Fruit fly (Drosophila melanogaster) whole organism, embryonic: ENCODE results near the gene yl.

Experiments used
- B-H1 ChIP-seq: fragments of 200-800 bp; sonication (Bioruptor generic); IDR thresholded peaks from 3 replicates; pipeline ENCODE4 v1.3.6; 2022; ENCODE audit warnings: missing biosample characterization, missing genetic modification characterization
- B-H2 ChIP-seq: fragments of 200-800 bp; sonication (Bioruptor generic); optimal IDR thresholded peaks from 2 replicates; lab custom pipeline; 2018; ENCODE audit warnings: missing biosample characterization, mild to moderate bottlenecking, missing genetic modification characterization
- CG1024 ChIP-seq: fragments of 200-800 bp; sonication (Bioruptor generic); IDR thresholded peaks from 2 replicates; pipeline ENCODE4 v1.3.6; 2022; ENCODE audit warnings: missing biosample characterization, missing genetic modification characterization
- CG10431 ChIP-seq: fragments of 200-800 bp; sonication (Bioruptor generic); optimal IDR thresholded peaks from 3 replicates; lab custom pipeline; 2018; ENCODE audit warnings: missing biosample characterization, mild to moderate bottlenecking, missing genetic modification characterization
- CG10959 ChIP-seq: fragments of 200-800 bp; sonication (Bioruptor generic); IDR thresholded peaks from 2 replicates; pipeline ENCODE4 v1.3.6; 2022; ENCODE audit warnings: missing biosample characterization, missing genetic modification characterization
- CG10979 ChIP-seq: fragments of 200-800 bp; sonication (Bioruptor generic); optimal IDR thresholded peaks from 2 replicates; lab custom pipeline; 2018; ENCODE audit warnings: missing biosample characterization, mild to moderate bottlenecking, missing genetic modification characterization, moderate library complexity
- CG11456 ChIP-seq: fragments of 200-800 bp; sonication (Bioruptor generic); IDR thresholded peaks from 3 replicates; pipeline ENCODE4 v1.3.6; 2022; ENCODE audit warnings: missing biosample characterization, missing genetic modification characterization
- CG11695 ChIP-seq: fragments of 200-800 bp; sonication (Bioruptor generic); IDR thresholded peaks from 3 replicates; pipeline ENCODE4 v1.3.6; 2022; ENCODE audit warnings: missing biosample characterization, missing genetic modification characterization
- CG13287 ChIP-seq: fragments of 200-800 bp; sonication (Bioruptor generic); IDR thresholded peaks from 2 replicates; pipeline ENCODE4 v1.3.6; 2022; ENCODE audit warnings: missing biosample characterization, missing genetic modification characterization; ENCODE audit not compliant: partially characterized antibody
- CG13424 ChIP-seq: fragments of 200-800 bp; sonication (Bioruptor generic); optimal IDR thresholded peaks from 2 replicates; lab custom pipeline; 2019; ENCODE audit warnings: missing biosample characterization, mild to moderate bottlenecking, missing genetic modification characterization, moderate library complexity
- CG17568 ChIP-seq: fragments of 200-800 bp; sonication (Bioruptor generic); optimal IDR thresholded peaks from 2 replicates; lab custom pipeline; 2018; ENCODE audit warnings: missing biosample characterization, mild to moderate bottlenecking, missing genetic modification characterization, moderate library complexity
- CG2712 ChIP-seq: fragments of 200-800 bp; optimal IDR thresholded peaks from 3 replicates; lab custom pipeline; 2019; ENCODE audit warnings: missing biosample characterization, mild to moderate bottlenecking, missing genetic modification characterization, moderate library complexity
- CG34224 ChIP-seq: fragments of 200-800 bp; sonication (Bioruptor generic); IDR thresholded peaks from 3 replicates; pipeline ENCODE4 v1.3.6; 2022; ENCODE audit warnings: missing biosample characterization, missing genetic modification characterization; ENCODE audit not compliant: partially characterized antibody
- CG4820 ChIP-seq: fragments of 200-800 bp; sonication (Bioruptor generic); optimal IDR thresholded peaks from 3 replicates; lab custom pipeline; 2016; ENCODE audit warnings: missing biosample characterization, missing genetic modification characterization
- CG8359 ChIP-seq: fragments of 200-800 bp; sonication (Bioruptor generic); optimal IDR thresholded peaks from 2 replicates; lab custom pipeline; 2017; ENCODE audit warnings: missing biosample characterization, mild to moderate bottlenecking, missing genetic modification characterization, borderline replicate concordance
- CG8388 ChIP-seq: fragments of 200-800 bp; sonication (Bioruptor generic); optimal IDR thresholded peaks from 2 replicates; lab custom pipeline; 2019; ENCODE audit warnings: missing biosample characterization, mild to moderate bottlenecking, missing genetic modification characterization, moderate library complexity
- CG9609 ChIP-seq: fragments of 200-800 bp; sonication (Bioruptor generic); optimal IDR thresholded peaks from 3 replicates; lab custom pipeline; 2016; ENCODE audit warnings: missing biosample characterization, missing genetic modification characterization
- CG9797 ChIP-seq: fragments of 200-800 bp; sonication (Bioruptor generic); optimal IDR thresholded peaks from 3 replicates; lab custom pipeline; 2018; ENCODE audit warnings: missing biosample characterization, mild to moderate bottlenecking, missing genetic modification characterization
- D19A ChIP-seq: fragments of 200-800 bp; optimal IDR thresholded peaks from 3 replicates; lab custom pipeline; 2019; ENCODE audit warnings: missing biosample characterization, mild to moderate bottlenecking, missing genetic modification characterization, moderate library complexity
- Dip3 ChIP-seq: fragments of 200-800 bp; sonication (Bioruptor generic); optimal IDR thresholded peaks from 3 replicates; lab custom pipeline; 2016; ENCODE audit warnings: missing biosample characterization, missing genetic modification characterization
- Drgx ChIP-seq: fragments of 200-800 bp; sonication (Bioruptor generic); IDR thresholded peaks from 2 replicates; pipeline ENCODE4 v1.3.6; 2022; ENCODE audit warnings: missing biosample characterization, missing genetic modification characterization
- E2f1 ChIP-seq: fragments of 200-800 bp; sonication (Bioruptor generic); IDR thresholded peaks from 2 replicates; pipeline ENCODE4 v1.3.6; 2022; ENCODE audit warnings: missing biosample characterization, missing genetic modification characterization
- Gsc ChIP-seq: fragments of 200-800 bp; sonication (Bioruptor generic); IDR thresholded peaks from 2 replicates; pipeline ENCODE4 v1.3.6; 2022; ENCODE audit warnings: missing biosample characterization, missing genetic modification characterization
- Myb ChIP-seq: fragments of 200-800 bp; sonication (Bioruptor generic); optimal IDR thresholded peaks from 2 replicates; lab custom pipeline; 2016; ENCODE audit warnings: missing biosample characterization, missing genetic modification characterization
- Neu2 ChIP-seq: fragments of 200-800 bp; sonication (Bioruptor generic); optimal IDR thresholded peaks from 3 replicates; lab custom pipeline; 2016; ENCODE audit warnings: missing biosample characterization, missing genetic modification characterization, borderline replicate concordance
- TFAM ChIP-seq: fragments of 200-800 bp; sonication (Bioruptor generic); optimal IDR thresholded peaks from 2 replicates; lab custom pipeline; 2017; ENCODE audit warnings: missing biosample characterization, missing genetic modification characterization, inconsistent platforms
- al ChIP-seq: fragments of 200-800 bp; sonication (Bioruptor generic); IDR thresholded peaks from 2 replicates; pipeline ENCODE4 v1.3.6; 2022; ENCODE audit warnings: missing biosample characterization, missing genetic modification characterization
- bsh ChIP-seq, 2 experiments: fragments of 200-800 bp; sonication (Bioruptor generic); optimal IDR thresholded peaks; 2 replicates each; lab custom pipeline; 2017 to 2018; ENCODE audit warnings: mild to moderate bottlenecking in 2 of 2, missing biosample characterization in 2 of 2, missing genetic modification characterization in 2 of 2, moderate library complexity in 1 of 2
- dati ChIP-seq: fragments of 200-800 bp; sonication (Bioruptor generic); IDR thresholded peaks from 2 replicates; pipeline ENCODE4 v1.3.6; 2022; ENCODE audit warnings: missing biosample characterization, missing genetic modification characterization
- dm ChIP-seq: fragments of 200-800 bp; sonication (Bioruptor generic); optimal IDR thresholded peaks from 3 replicates; lab custom pipeline; 2016; ENCODE audit warnings: missing biosample characterization, missing genetic modification characterization
- dpn ChIP-seq, 2 experiments: fragments of 200-800 bp; sonication (Bioruptor generic); optimal IDR thresholded peaks; 3 replicates each; lab custom pipeline; 2016; ENCODE audit warnings: missing biosample characterization in 2 of 2, missing genetic modification characterization in 2 of 2
- en ChIP-seq: fragments of 200-800 bp; sonication (Bioruptor generic); optimal IDR thresholded peaks from 2 replicates; lab custom pipeline; 2016; ENCODE audit warnings: missing biosample characterization, missing genetic modification characterization
- fu2 ChIP-seq: fragments of 200-800 bp; sonication (Bioruptor generic); optimal IDR thresholded peaks from 2 replicates; lab custom pipeline; 2016; ENCODE audit warnings: missing biosample characterization, missing genetic modification characterization
- gce ChIP-seq: fragments of 200-800 bp; sonication (Bioruptor generic); IDR thresholded peaks from 3 replicates; pipeline ENCODE4 v1.3.6; 2022; ENCODE audit warnings: missing biosample characterization, missing genetic modification characterization
- gfzf ChIP-seq: fragments of 200-800 bp; sonication (Bioruptor generic); optimal IDR thresholded peaks from 2 replicates; lab custom pipeline; 2016; ENCODE audit warnings: missing biosample characterization, mild to moderate bottlenecking, missing genetic modification characterization, moderate library complexity
- gsb-n ChIP-seq: fragments of 200-800 bp; sonication (Bioruptor generic); optimal IDR thresholded peaks from 3 replicates; lab custom pipeline; 2018; ENCODE audit warnings: missing biosample characterization, mild to moderate bottlenecking, missing genetic modification characterization
- jigr1 ChIP-seq: fragments of 200-800 bp; sonication (Bioruptor generic); IDR thresholded peaks from 3 replicates; pipeline ENCODE4 v1.3.6; 2022; ENCODE audit warnings: missing biosample characterization, missing genetic modification characterization
- nerfin-2 ChIP-seq: fragments of 200-800 bp; sonication (Bioruptor generic); IDR thresholded peaks from 2 replicates; pipeline ENCODE4 v1.3.6; 2022; ENCODE audit warnings: missing biosample characterization, missing genetic modification characterization; ENCODE audit not compliant: partially characterized antibody
- pnt ChIP-seq: fragments of 200-800 bp; sonication (Bioruptor generic); optimal IDR thresholded peaks from 3 replicates; lab custom pipeline; 2016; ENCODE audit warnings: missing biosample characterization, missing genetic modification characterization
- pzg ChIP-seq: fragments of 200-800 bp; sonication (Bioruptor generic); optimal IDR thresholded peaks from 3 replicates; lab custom pipeline; 2018; ENCODE audit warnings: missing biosample characterization, mild to moderate bottlenecking, missing genetic modification characterization, moderate library complexity
- sens ChIP-seq: fragments of 200-800 bp; sonication (Bioruptor generic); peaks from one replicate; lab custom pipeline; 2016; ENCODE audit warnings: missing biosample characterization, missing genetic modification characterization
- sim ChIP-seq: fragments of 200-800 bp; sonication (Bioruptor generic); IDR thresholded peaks from 2 replicates; pipeline ENCODE4 v1.3.6; 2022; ENCODE audit warnings: missing biosample characterization, missing genetic modification characterization
- so ChIP-seq: fragments of 200-800 bp; sonication (Bioruptor generic); IDR thresholded peaks from 3 replicates; pipeline ENCODE4 v1.3.6; 2022; ENCODE audit warnings: missing biosample characterization, missing genetic modification characterization
- unc-4 ChIP-seq: fragments of 200-800 bp; sonication (Bioruptor generic); IDR thresholded peaks from 2 replicates; pipeline ENCODE4 v1.3.6; 2022; ENCODE audit warnings: missing biosample characterization, missing genetic modification characterization; ENCODE audit not compliant: partially characterized antibody
- wor ChIP-seq: fragments of 200-800 bp; sonication (Bioruptor generic); IDR thresholded peaks from 2 replicates; pipeline ENCODE4 v1.3.6; 2022; ENCODE audit warnings: missing biosample characterization, missing genetic modification characterization

The yl gene

DNA sequence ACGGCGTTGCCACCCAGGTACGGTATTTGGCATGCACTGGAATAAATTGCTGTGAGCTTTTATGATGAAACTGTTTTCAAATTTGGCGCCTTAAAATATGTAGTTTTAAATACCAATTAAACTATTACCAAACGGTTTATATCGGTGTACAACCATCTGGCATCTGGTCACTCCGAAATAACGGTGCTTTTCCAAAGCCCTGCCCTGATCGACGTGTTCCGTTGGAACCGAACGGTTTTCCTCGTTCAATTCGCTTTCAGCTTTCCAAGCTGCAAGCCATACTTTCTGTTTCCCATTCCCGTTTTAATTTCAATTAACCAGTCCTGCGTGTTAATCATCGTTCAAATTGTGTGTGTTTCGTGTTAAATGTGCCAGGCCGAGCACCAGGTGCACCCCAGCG lies at the start of gene yl:
Gene yl (plus strand): TSS at position 202 of the 400 bp plus-strand sequence.
- TF ChIP-seq nerfin-2 (no peak), Myb (GFP tag; lab: Kevin White, UChicago) (peak; percentile 8), gfzf (GFP tag; lab: Kevin White, UChicago) (peak; percentile 15)

DNA sequence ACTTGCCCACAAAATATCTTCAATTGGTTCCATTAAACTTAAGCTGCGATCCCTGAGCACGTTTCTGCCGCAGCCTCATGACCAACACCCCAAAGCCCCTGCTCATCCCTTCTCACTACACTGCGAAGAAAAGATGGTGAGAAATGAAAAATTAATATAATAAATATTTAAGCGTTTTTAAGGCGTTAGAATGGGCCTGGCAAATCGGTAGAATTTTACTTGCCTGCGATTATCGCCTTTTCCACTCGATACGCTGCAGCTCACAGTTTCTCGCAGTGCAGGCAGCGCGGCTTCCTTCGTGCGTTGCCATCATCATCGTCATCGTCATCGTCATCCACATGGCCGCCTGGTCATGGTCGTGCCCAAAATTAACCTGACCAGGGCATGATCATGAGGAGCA lies 44.8 kb upstream of the yl start:
- TF ChIP-seq TFAM (GFP tag; lab: Kevin White, UChicago), result no peak
- TF ChIP-seq en (GFP tag; lab: Kevin White, UChicago), result no peak
- TF ChIP-seq CG8359 (GFP tag; lab: Kevin White, UChicago), result no peak
- no peak for TF ChIP-seq CG13287 (GFP tag; lab: Robert Waterston, UW)
- no peak for TF ChIP-seq CG10959
- no peak for TF ChIP-seq CG17568 (GFP tag; lab: Kevin White, UChicago)
- 0 out of 2 replicates have a peak, but pooled peaks have one; percentile 11 for TF ChIP-seq Drgx (GFP tag; lab: Robert Waterston, UW)

DNA sequence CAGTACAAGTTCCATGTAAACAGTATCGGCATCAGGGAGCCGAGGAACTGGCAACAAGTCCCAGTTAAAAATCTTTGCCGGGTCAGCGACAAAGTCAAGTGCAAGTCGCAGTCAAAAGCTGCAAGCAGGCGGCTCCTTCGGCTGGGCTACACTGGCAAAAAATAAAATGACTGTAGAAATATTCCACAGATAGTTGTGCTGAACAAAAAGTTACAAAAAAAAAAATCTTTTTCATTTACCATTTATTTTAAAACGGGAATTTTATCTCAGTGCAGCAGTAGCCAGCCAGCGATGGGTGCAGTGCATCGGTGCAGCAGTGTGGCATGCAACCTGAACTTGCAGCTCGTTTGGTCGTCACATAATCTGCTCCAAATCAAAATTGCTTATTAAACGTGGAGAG lies 43.7 kb upstream of the yl start:
- no peak for TF ChIP-seq pnt (GFP tag; lab: Kevin White, UChicago)
- TF ChIP-seq E2f1 (GFP tag; lab: Robert Waterston, UW), result no peak
- TF ChIP-seq jigr1, result no peak
- TF ChIP-seq dpn (GFP tag; optimal IDR thresholded peaks at IDR 0.05; lab: Kevin White, UChicago), result no peak
- TF ChIP-seq wor (GFP tag; lab: Robert Waterston, UW), result no peak
- no peak for TF ChIP-seq CG11456 (GFP tag; lab: Robert Waterston, UW)
- no peak for TF ChIP-seq D19A (tag; lab: Kevin White, UChicago)
- TF ChIP-seq Drgx (GFP tag; lab: Robert Waterston, UW), result peak; percentile 71
- no peak for TF ChIP-seq so (GFP tag; lab: Robert Waterston, UW)
- no peak for TF ChIP-seq Gsc (GFP tag; lab: Robert Waterston, UW)
- TF ChIP-seq CG13424 (tag; lab: Kevin White, UChicago), result no peak
- TF ChIP-seq CG1024, result no peak
- no peak for TF ChIP-seq gce
- peak; percentile 6 for TF ChIP-seq sens (GFP tag; lab: Kevin White, UChicago)

DNA sequence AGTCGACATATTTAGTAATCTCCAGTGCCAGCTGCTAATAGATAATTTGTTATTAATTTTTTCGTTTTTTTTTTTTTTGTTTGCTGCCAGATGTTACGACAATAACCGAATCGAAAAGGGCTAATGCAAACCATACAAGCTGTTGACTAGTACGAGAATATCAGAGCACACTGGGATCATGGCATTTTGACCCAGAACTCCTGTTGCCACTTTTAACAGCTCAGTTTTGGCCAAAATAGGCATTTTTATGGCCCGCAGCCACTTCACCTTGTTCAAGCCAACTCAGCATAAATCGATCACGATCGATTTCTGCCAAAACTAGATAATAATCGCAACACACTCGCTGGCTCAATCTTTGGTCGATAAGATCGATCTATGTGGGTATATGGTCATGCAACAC lies 41.1 kb upstream of the yl start, which contains the start of gene CG12479:
Gene CG12479 (minus strand): TSS at position 101 of the 400 bp plus-strand sequence.
- TF ChIP-seq Neu2 (no peak), dati (no peak), CG4820 (GFP tag; lab: Kevin White, UChicago) (no peak)
- TF ChIP-seq, all 482 proteins: peak for 0

DNA sequence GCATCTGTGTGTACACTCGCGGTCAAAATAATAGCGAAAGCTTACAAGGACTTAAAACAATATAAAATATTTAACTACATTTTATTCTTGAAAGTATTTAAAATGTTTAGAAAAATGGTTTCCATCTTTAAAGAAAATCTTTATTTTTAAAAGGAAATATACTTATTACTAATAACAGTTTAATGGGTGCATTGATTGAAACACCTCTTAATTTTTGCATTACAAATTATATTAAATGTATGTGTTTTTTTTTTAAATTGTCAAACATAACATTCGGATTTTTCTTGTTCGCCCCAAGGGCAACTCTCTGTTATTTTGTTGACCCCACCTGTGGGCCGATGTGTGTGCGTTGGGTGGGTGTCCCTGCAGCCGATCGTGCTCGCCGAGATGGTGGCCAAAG lies 39.3 kb upstream of the yl start:
- TF ChIP-seq B-H1 (GFP tag; lab: Robert Waterston, UW) (no peak), CG9609 (no peak), dm (no peak), bsh (GFP tag; optimal IDR thresholded peaks at IDR 0.05; lab: Kevin White, UChicago) (no peak), Dip3 (GFP tag; lab: Kevin White, UChicago) (no peak), CG34224 (GFP tag; lab: Robert Waterston, UW) (no peak), CG11695 (GFP tag; lab: Robert Waterston, UW) (no peak), CG8388 (GFP tag; lab: Kevin White, UChicago) (no peak), CG10979 (tag; lab: Kevin White, UChicago) (no peak), gsb-n (no peak), fu2 (GFP tag; lab: Kevin White, UChicago) (no peak), unc-4 (GFP tag; lab: Robert Waterston, UW) (no peak), CG9797 (GFP tag; lab: Kevin White, UChicago) (no peak), pzg (no peak), CG10431 (GFP tag; lab: Kevin White, UChicago) (no peak), sim (GFP tag; lab: Robert Waterston, UW) (no peak), B-H2 (no peak), al (GFP tag; lab: Robert Waterston, UW) (no peak), CG2712 (no peak)
